Worm (Caenorhabditis elegans) whole organism, L1 larva: ENCODE results near the gene srt-27.

ENCODE experiments used
- ceh-82 ChIP-seq, 3 experiments: fragments of 150-350 bp in 1 of 3; sonication (generic microtip) in 2 of 3; optimal IDR thresholded peaks; 2 replicates each; lab custom pipeline; 2014 to 2017; ENCODE audit warnings: missing biosample characterization in 3 of 3, missing genetic modification characterization in 3 of 3
- efl-3 ChIP-seq: fragments of 200-800 bp; sonication (Bioruptor generic); optimal IDR thresholded peaks from 2 replicates; lab custom pipeline; 2018; ENCODE audit warnings: mild to moderate bottlenecking, missing genetic modification characterization, missing compliant biosample characterization
- egl-27 ChIP-seq, 2 experiments: fragments of 150-350 bp in 1 of 2; sonication (generic microtip); optimal IDR thresholded peaks; 3 replicates each; lab custom pipeline; 2017 to 2018; ENCODE audit warnings: missing biosample characterization in 2 of 2, missing genetic modification characterization in 2 of 2, missing genetic modification reagents in 2 of 2
- jun-1 ChIP-seq: fragments of 150-350 bp; optimal IDR thresholded peaks from 2 replicates; lab custom pipeline; 2014; ENCODE audit warnings: missing biosample characterization, missing genetic modification reagents, missing genetic modification characterization
- mdl-1 ChIP-seq, 2 experiments: fragments of 150-350 bp; optimal IDR thresholded peaks; 2 replicates each; lab custom pipeline; 2014 to 2017; ENCODE audit warnings: missing biosample characterization in 2 of 2, missing genetic modification characterization in 2 of 2, inconsistent platforms in 1 of 2
- nhr-237 ChIP-seq: fragments of 150-350 bp; optimal IDR thresholded peaks from 2 replicates; lab custom pipeline; 2014; ENCODE audit warnings: missing biosample characterization, missing genetic modification characterization
- unc-62 ChIP-seq: fragments of 150-350 bp; optimal IDR thresholded peaks from 2 replicates; lab custom pipeline; 2014; ENCODE audit warnings: missing biosample characterization, missing genetic modification reagents, missing genetic modification characterization
- zag-1 ChIP-seq: fragments of 150-350 bp; optimal IDR thresholded peaks from 2 replicates; lab custom pipeline; 2014; ENCODE audit warnings: missing biosample characterization, missing genetic modification characterization

DNA sequence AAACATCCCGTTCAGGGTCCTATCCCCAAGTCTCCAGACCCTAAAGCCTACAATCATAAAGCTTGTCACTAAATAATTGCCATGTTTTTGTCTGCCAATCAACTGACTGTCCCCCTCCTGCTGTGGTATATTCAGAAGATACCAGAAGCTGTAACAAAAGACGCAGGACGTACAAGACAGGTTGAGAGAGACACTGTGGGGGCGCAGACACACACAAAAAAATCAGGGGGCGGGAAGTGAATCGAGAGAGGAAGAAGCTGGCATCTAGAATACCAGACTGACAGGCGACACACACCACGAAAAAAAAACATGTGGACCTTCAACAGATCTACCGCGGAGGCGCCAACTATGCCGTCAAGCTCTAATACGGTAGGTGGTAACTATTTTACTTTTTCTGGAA, 49.5 kb downstream of the srt-27 start, which contains the start of gene kel-8:
- TF ChIP-seq ceh-82 (tag; optimal IDR thresholded peaks at IDR 0.05; lab: Kevin White, UChicago) (no peak), egl-27 (tag; optimal IDR thresholded peaks at IDR 0.05; lab: Kevin White, UChicago) (no peak), zag-1 (tag; lab: Kevin White, UChicago) (no peak), jun-1 (tag; lab: Kevin White, UChicago) (no peak), unc-62 (GFP tag; lab: Kevin White, UChicago) (no peak), mdl-1 (tag; optimal IDR thresholded peaks at IDR 0.05; lab: Kevin White, UChicago) (no peak), efl-3 (GFP tag; lab: Kevin White, UChicago) (no peak), nhr-237 (tag; lab: Kevin White, UChicago) (no peak)
